Worm (Caenorhabditis elegans) whole organism, late embryonic: Measurements from ENCODE around the gene F44A2.3.
A peak's percentile ranks its signal among the peaks of the same experiment; 100 is the strongest.

Experiments
- C08G9.2 ChIP-seq: sonication (generic microtip); optimal IDR thresholded peaks from 2 replicates; lab custom pipeline; 2016; ENCODE audit warnings: mild to moderate bottlenecking, missing genetic modification characterization, moderate library complexity, missing compliant biosample characterization
- F13H6.1 ChIP-seq: sonication (generic microtip); optimal IDR thresholded peaks from 2 replicates; lab custom pipeline; 2016; ENCODE audit warnings: missing genetic modification characterization, missing compliant biosample characterization
- K02D7.2 ChIP-seq: sonication (generic microtip); optimal IDR thresholded peaks from 2 replicates; lab custom pipeline; 2017; ENCODE audit warnings: mild to moderate bottlenecking, missing genetic modification characterization, missing compliant biosample characterization
- K09A11.1 ChIP-seq: sonication (generic microtip); optimal IDR thresholded peaks from 2 replicates; lab custom pipeline; 2017; ENCODE audit warnings: antibody characterized with exemption, mild to moderate bottlenecking, missing genetic modification characterization, missing compliant biosample characterization; ENCODE audit not compliant: insufficient read depth
- ahr-1 ChIP-seq: sonication (generic microtip); optimal IDR thresholded peaks from 2 replicates; lab custom pipeline; 2016; ENCODE audit warnings: missing genetic modification characterization, missing compliant biosample characterization
- ceh-14 ChIP-seq: sonication (generic microtip); optimal IDR thresholded peaks from 2 replicates; lab custom pipeline; 2016; ENCODE audit warnings: missing genotype, missing genetic modification characterization, missing compliant biosample characterization
- ceh-18 ChIP-seq: sonication (generic microtip); optimal IDR thresholded peaks from 2 replicates; lab custom pipeline; 2016; ENCODE audit warnings: missing genetic modification characterization, missing compliant biosample characterization
- ceh-19 ChIP-seq: fragments of 200-800 bp; sonication (Bioruptor generic); optimal IDR thresholded peaks from 2 replicates; lab custom pipeline; 2018; ENCODE audit warnings: mild to moderate bottlenecking, missing genetic modification characterization, missing compliant biosample characterization
- ceh-2 ChIP-seq: sonication (generic microtip); optimal IDR thresholded peaks from 2 replicates; lab custom pipeline; 2016; ENCODE audit warnings: missing genotype, missing genetic modification characterization, missing compliant biosample characterization
- ceh-22 ChIP-seq: sonication (generic microtip); optimal IDR thresholded peaks from 2 replicates; lab custom pipeline; 2017; ENCODE audit warnings: missing biosample characterization, missing genetic modification characterization
- ceh-24 ChIP-seq: sonication (generic microtip); optimal IDR thresholded peaks from 2 replicates; lab custom pipeline; 2016; ENCODE audit warnings: mild to moderate bottlenecking, missing genetic modification characterization, missing compliant biosample characterization
- ceh-30 ChIP-seq: fragments of 150-350 bp; optimal IDR thresholded peaks from 2 replicates; lab custom pipeline; 2014; ENCODE audit warnings: missing biosample characterization, missing genetic modification characterization
- ceh-31 ChIP-seq: sonication (generic microtip); optimal IDR thresholded peaks from 2 replicates; lab custom pipeline; 2016; ENCODE audit warnings: missing genetic modification characterization, missing compliant biosample characterization
- ceh-34 ChIP-seq: sonication (generic microtip); optimal IDR thresholded peaks from 2 replicates; lab custom pipeline; 2016; ENCODE audit warnings: mild to moderate bottlenecking, missing genetic modification characterization, missing compliant biosample characterization
- ceh-45 ChIP-seq: fragments of 200-800 bp; sonication (Bioruptor generic); IDR thresholded peaks from 2 replicates; pipeline ENCODE4 v1.3.6; 2022; ENCODE audit warnings: missing genetic modification reagents, missing genetic modification characterization, missing compliant biosample characterization
- ceh-6 ChIP-seq: fragments of 200-800 bp; sonication (Bioruptor generic); optimal IDR thresholded peaks from 2 replicates; lab custom pipeline; 2018; ENCODE audit warnings: mild to moderate bottlenecking, missing genetic modification characterization, missing compliant biosample characterization
- che-1 ChIP-seq: sonication (generic microtip); optimal IDR thresholded peaks from 2 replicates; lab custom pipeline; 2016; ENCODE audit warnings: mild to moderate bottlenecking, missing genetic modification characterization, missing compliant biosample characterization
- elt-4 ChIP-seq: sonication (generic microtip); optimal IDR thresholded peaks from 2 replicates; lab custom pipeline; 2016; ENCODE audit warnings: missing genetic modification characterization, missing compliant biosample characterization
- eyg-1 ChIP-seq: sonication (generic microtip); optimal IDR thresholded peaks from 2 replicates; lab custom pipeline; 2016; ENCODE audit warnings: missing genotype, missing genetic modification characterization, missing compliant biosample characterization
- fax-1 ChIP-seq: sonication (generic microtip); optimal IDR thresholded peaks from 2 replicates; lab custom pipeline; 2016; ENCODE audit warnings: missing genotype, missing genetic modification characterization, missing compliant biosample characterization
- fkh-6 ChIP-seq: sonication (generic microtip); optimal IDR thresholded peaks from 2 replicates; lab custom pipeline; 2016; ENCODE audit warnings: missing genetic modification characterization, missing compliant biosample characterization
- gmeb-2 ChIP-seq: sonication (generic microtip); optimal IDR thresholded peaks from 2 replicates; lab custom pipeline; 2016; ENCODE audit warnings: missing genetic modification characterization, inconsistent platforms, missing compliant biosample characterization
- hlh-13 ChIP-seq: fragments of 200-800 bp; sonication (Bioruptor generic); optimal IDR thresholded peaks from 2 replicates; lab custom pipeline; 2018; ENCODE audit warnings: mild to moderate bottlenecking, missing genetic modification characterization, missing compliant biosample characterization
- hlh-15 ChIP-seq: sonication (generic microtip); optimal IDR thresholded peaks from 2 replicates; lab custom pipeline; 2016; ENCODE audit warnings: missing genetic modification characterization, missing compliant biosample characterization
- hlh-6 ChIP-seq: sonication (generic microtip); optimal IDR thresholded peaks from 2 replicates; lab custom pipeline; 2016; ENCODE audit warnings: missing genotype, missing genetic modification characterization, missing compliant biosample characterization
- lim-6 ChIP-seq: sonication (generic microtip); optimal IDR thresholded peaks from 2 replicates; lab custom pipeline; 2016; ENCODE audit warnings: missing genetic modification characterization, missing compliant biosample characterization
- madf-2 ChIP-seq: sonication (generic microtip); optimal IDR thresholded peaks from 2 replicates; lab custom pipeline; 2017; ENCODE audit warnings: missing genetic modification characterization, missing compliant biosample characterization
- mec-3 ChIP-seq: sonication (generic microtip); optimal IDR thresholded peaks from 2 replicates; lab custom pipeline; 2016; ENCODE audit warnings: borderline replicate concordance, missing genetic modification characterization, missing compliant biosample characterization
- nfya-1 ChIP-seq: sonication (generic microtip); optimal IDR thresholded peaks from 2 replicates; lab custom pipeline; 2017; ENCODE audit warnings: missing genetic modification characterization, mild to moderate bottlenecking, missing compliant biosample characterization, antibody characterized with exemption, moderate library complexity
- nhr-232 ChIP-seq: sonication (generic microtip); optimal IDR thresholded peaks from 2 replicates; lab custom pipeline; 2016; ENCODE audit warnings: missing genetic modification characterization, missing compliant biosample characterization
- npax-4 ChIP-seq: sonication (generic microtip); optimal IDR thresholded peaks from 2 replicates; lab custom pipeline; 2016; ENCODE audit warnings: missing genetic modification characterization, missing compliant biosample characterization
- odd-2 ChIP-seq: sonication (generic microtip); optimal IDR thresholded peaks from 2 replicates; lab custom pipeline; 2017; ENCODE audit warnings: antibody characterized with exemption, mild to moderate bottlenecking, missing genetic modification characterization, missing compliant biosample characterization
- pag-3 ChIP-seq: sonication (generic microtip); optimal IDR thresholded peaks from 2 replicates; lab custom pipeline; 2016; ENCODE audit warnings: missing compliant biosample characterization, missing genetic modification characterization, borderline replicate concordance
- pax-1 ChIP-seq: fragments of 150-350 bp; optimal IDR thresholded peaks from 2 replicates; lab custom pipeline; 2014; ENCODE audit warnings: missing biosample characterization, missing genetic modification characterization
- pha-2 ChIP-seq: sonication (generic microtip); optimal IDR thresholded peaks from 2 replicates; lab custom pipeline; 2017; ENCODE audit warnings: mild to moderate bottlenecking, missing genetic modification characterization, missing compliant biosample characterization
- pha-4 ChIP-seq: fragments of 150-350 bp; optimal IDR thresholded peaks from 2 replicates; lab custom pipeline; 2018; ENCODE audit warnings: missing biosample characterization, missing genetic modification reagents, missing genetic modification characterization
- pqm-1 ChIP-seq: sonication (generic microtip); optimal IDR thresholded peaks from 2 replicates; lab custom pipeline; 2016; ENCODE audit warnings: missing genetic modification characterization, missing compliant biosample characterization
- pros-1 ChIP-seq: fragments of 150-350 bp; optimal IDR thresholded peaks from 2 replicates; lab custom pipeline; 2014; ENCODE audit warnings: missing biosample characterization, missing genetic modification reagents, missing genetic modification characterization
- rnt-1 ChIP-seq: sonication (generic microtip); optimal IDR thresholded peaks from 2 replicates; lab custom pipeline; 2016; ENCODE audit warnings: missing genetic modification characterization, missing compliant biosample characterization
- sdc-2 ChIP-seq: sonication (generic microtip); optimal IDR thresholded peaks from 2 replicates; lab custom pipeline; 2016; ENCODE audit warnings: missing genotype, missing genetic modification characterization, missing compliant biosample characterization
- sox-2 ChIP-seq: fragments of 200-800 bp; sonication (Bioruptor generic); IDR thresholded peaks from 2 replicates; pipeline ENCODE4 v1.3.6; 2022; ENCODE audit warnings: missing genetic modification reagents, missing genetic modification characterization, missing compliant biosample characterization
- sox-4 ChIP-seq: sonication (generic microtip); optimal IDR thresholded peaks from 2 replicates; lab custom pipeline; 2017; ENCODE audit warnings: mild to moderate bottlenecking, missing genetic modification characterization, inconsistent platforms, missing compliant biosample characterization
- syd-9 ChIP-seq: sonication (generic microtip); optimal IDR thresholded peaks from 2 replicates; lab custom pipeline; 2016; ENCODE audit warnings: mild to moderate bottlenecking, missing genetic modification characterization, moderate library complexity, missing compliant biosample characterization
- tbx-2 ChIP-seq: sonication (generic microtip); optimal IDR thresholded peaks from 2 replicates; lab custom pipeline; 2016; ENCODE audit warnings: missing genetic modification characterization, missing compliant biosample characterization
- ttx-3 ChIP-seq: sonication (generic microtip); optimal IDR thresholded peaks from 2 replicates; lab custom pipeline; 2016; ENCODE audit warnings: missing genetic modification reagents, missing genetic modification characterization, missing compliant biosample characterization
- unc-42 ChIP-seq: sonication (generic microtip); optimal IDR thresholded peaks from 2 replicates; lab custom pipeline; 2016; ENCODE audit warnings: missing genotype, missing genetic modification characterization, missing compliant biosample characterization
- unc-55 ChIP-seq: sonication (generic microtip); optimal IDR thresholded peaks from 2 replicates; lab custom pipeline; 2017; ENCODE audit warnings: missing biosample characterization, missing genetic modification reagents, missing genetic modification characterization
- unc-86 ChIP-seq: sonication (generic microtip); optimal IDR thresholded peaks from 2 replicates; lab custom pipeline; 2016; ENCODE audit warnings: missing genetic modification characterization, missing compliant biosample characterization
- zip-5 ChIP-seq: sonication (generic microtip); optimal IDR thresholded peaks from 2 replicates; lab custom pipeline; 2016; ENCODE audit warnings: missing genetic modification characterization, missing compliant biosample characterization

Gene F44A2.3

ce11 chrV:9287460-9287859 lies 17.8 kb upstream of the F44A2.3 start, which contains the start of gene lron-2:
TSS of gene lron-2 (minus strand) at chrV:9287560.
- TF ChIP-seq nhr-232 (tag; lab: Kevin White, UChicago) (no peak), rnt-1 (no peak)
- TF ChIP-seq, all 69 proteins: peak for 0

ce11 chrV:9291919-9292318 lies 13.3 kb upstream of the F44A2.3 start, which contains the start of gene ZK682.7:
TSS of gene ZK682.7 (minus strand) at chrV:9292165.
- no peak for TF ChIP-seq ceh-24
- no peak for TF ChIP-seq odd-2 (tag; lab: Kevin White, UChicago)
- no peak for TF ChIP-seq unc-42
- no peak for TF ChIP-seq lim-6 (tag; lab: Kevin White, UChicago)
- no peak for TF ChIP-seq pax-1 (tag; lab: Kevin White, UChicago)
- no peak for TF ChIP-seq ceh-18 (tag; lab: Kevin White, UChicago)
- no peak for TF ChIP-seq pha-4
- TF ChIP-seq K02D7.2, result no peak
- TF ChIP-seq unc-86 (tag; lab: Kevin White, UChicago), result no peak
- TF ChIP-seq pqm-1 (tag; lab: Kevin White, UChicago), result no peak
- no peak for TF ChIP-seq ceh-45
- no peak for TF ChIP-seq ceh-2 (tag; lab: Kevin White, UChicago)
- TF ChIP-seq hlh-13 (GFP tag; lab: Kevin White, UChicago), result no peak
- no peak for TF ChIP-seq F13H6.1 (tag; lab: Kevin White, UChicago)
- TF ChIP-seq madf-2 (tag; lab: Kevin White, UChicago), result no peak

ce11 chrV:9293359-9293758 lies 11.9 kb upstream of the F44A2.3 start:
- TF ChIP-seq ceh-14 (tag; lab: Kevin White, UChicago) (peak; percentile 34), sdc-2 (tag; lab: Kevin White, UChicago) (peak; percentile 38), lim-6 (tag; lab: Kevin White, UChicago) (peak; percentile 16), ceh-30 (no peak), unc-42 (peak; percentile 30), fax-1 (tag; lab: Kevin White, UChicago) (no peak), sox-4 (tag; lab: Kevin White, UChicago) (peak; percentile 9), hlh-6 (no peak), pros-1 (tag; lab: Kevin White, UChicago) (no peak), zip-5 (no peak), odd-2 (tag; lab: Kevin White, UChicago) (no peak), K09A11.1 (no peak), ceh-31 (peak; percentile 17), ceh-22 (no peak), madf-2 (tag; lab: Kevin White, UChicago) (no peak), fkh-6 (tag; lab: Kevin White, UChicago) (peak; percentile 8), nfya-1 (tag; lab: Kevin White, UChicago) (no peak), pax-1 (tag; lab: Kevin White, UChicago) (no peak), che-1 (tag; lab: Kevin White, UChicago) (no peak), K02D7.2 (no peak), pag-3 (tag; lab: Kevin White, UChicago) (no peak), mec-3 (no peak), npax-4 (no peak), ahr-1 (tag; lab: Kevin White, UChicago) (no peak), unc-55 (no peak), nhr-232 (tag; lab: Kevin White, UChicago) (peak; percentile 10), ttx-3 (tag; lab: Kevin White, UChicago) (no peak), elt-4 (no peak), hlh-15 (no peak), hlh-13 (GFP tag; lab: Kevin White, UChicago) (no peak), sox-2 (GFP tag; lab: Robert Waterston, UW) (no peak), ceh-2 (tag; lab: Kevin White, UChicago) (peak; percentile 14), syd-9 (no peak), pha-2 (tag; lab: Kevin White, UChicago) (no peak), ceh-19 (GFP tag; lab: Kevin White, UChicago) (no peak), ceh-34 (tag; lab: Kevin White, UChicago) (peak; percentile 23), pha-4 (no peak), tbx-2 (tag; lab: Kevin White, UChicago) (peak; percentile 42), eyg-1 (tag; lab: Kevin White, UChicago) (no peak), C08G9.2 (tag; lab: Kevin White, UChicago) (peak; percentile 25), ceh-6 (GFP tag; lab: Kevin White, UChicago) (no peak), gmeb-2 (no peak)
